Worm (Caenorhabditis elegans): Measurements from ENCODE around the gene C53A3.1.

C53A3.1 gene

ce11 chrV:5790497-5791280 lies 30.7 kb upstream of the C53A3.1 start, which contains the start of the genes nhr-142 and F44E7.9 (continued):
- peak; percentile 58 for TF ChIP-seq nfya-1 (tag; optimal IDR thresholded peaks at IDR 0.05)
- no peak for TF ChIP-seq lin-11 (tag; optimal IDR thresholded peaks at IDR 0.05)
- peak; percentile 47; the same call in 1 of the 2 replicates for TF ChIP-seq ceh-45 (GFP tag; IDR thresholded peaks at IDR 0.05)
- no peak for TF ChIP-seq pag-3 (tag; optimal IDR thresholded peaks at IDR 0.05; ENCODE audit: borderline replicate concordance)
- TF ChIP-seq K09A11.1 (tag; optimal IDR thresholded peaks at IDR 0.05; ENCODE audit: insufficient read depth) = no peak
- peak; percentile 36 for TF ChIP-seq sox-4 (tag; optimal IDR thresholded peaks at IDR 0.05)
- TF ChIP-seq hlh-13 (GFP tag; optimal IDR thresholded peaks at IDR 0.05) = no peak
- peak; percentile 39 for TF ChIP-seq madf-2 (tag; optimal IDR thresholded peaks at IDR 0.05)
- peak; percentile 72 for TF ChIP-seq ceh-18 (tag; optimal IDR thresholded peaks at IDR 0.05)
- peak; percentile 28 for TF ChIP-seq K02D7.2 (tag; optimal IDR thresholded peaks at IDR 0.05)
- peak; percentile 63 for TF ChIP-seq tbx-7 (tag; optimal IDR thresholded peaks at IDR 0.05)
- TF ChIP-seq pha-4 (tag; optimal IDR thresholded peaks at IDR 0.05) = no peak
- peak; percentile 70 for TF ChIP-seq ref-2 (tag; optimal IDR thresholded peaks at IDR 0.05)
- peak; percentile 64 for TF ChIP-seq rnt-1 (tag; optimal IDR thresholded peaks at IDR 0.05)
- TF ChIP-seq hlh-30 (tag; optimal IDR thresholded peaks at IDR 0.05; ENCODE audit: insufficient read depth) = no peak
- no peak for TF ChIP-seq hlh-6 (tag; optimal IDR thresholded peaks at IDR 0.05)
- TF ChIP-seq ceh-22 (tag; optimal IDR thresholded peaks at IDR 0.05) = no peak
- TF ChIP-seq pros-1 (tag; optimal IDR thresholded peaks at IDR 0.05) = no peak
- no peak for TF ChIP-seq gmeb-2 (tag; optimal IDR thresholded peaks at IDR 0.05)
- TF ChIP-seq mec-3 (tag; optimal IDR thresholded peaks at IDR 0.05; ENCODE audit: borderline replicate concordance) = no peak
- TF ChIP-seq F13H6.1 (tag; optimal IDR thresholded peaks at IDR 0.05) = peak; percentile 64
- TF ChIP-seq elt-4 (tag; optimal IDR thresholded peaks at IDR 0.05) = no peak
- TF ChIP-seq ceh-31 (tag; optimal IDR thresholded peaks at IDR 0.05) = peak; percentile 93
- TF ChIP-seq C08G9.2 (tag; optimal IDR thresholded peaks at IDR 0.05) = peak; percentile 80
- TF ChIP-seq T23F11.4 (GFP tag; optimal IDR thresholded peaks at IDR 0.05) = peak; percentile 26
- TF ChIP-seq pat-9 (tag; optimal IDR thresholded peaks at IDR 0.05) = peak; percentile 32
- peak; percentile 66 for TF ChIP-seq syd-9 (tag; optimal IDR thresholded peaks at IDR 0.05)
- TF ChIP-seq dmd-4 (tag; optimal IDR thresholded peaks at IDR 0.05; ENCODE audit: borderline replicate concordance) = peak; percentile 47
- peak; percentile 74 for TF ChIP-seq ceh-14 (tag; optimal IDR thresholded peaks at IDR 0.05)
- no peak for TF ChIP-seq fkh-10 (GFP tag; optimal IDR thresholded peaks at IDR 0.05)
- peak; percentile 60 for TF ChIP-seq ztf-16 (tag; optimal IDR thresholded peaks at IDR 0.05)
- peak; percentile 71 for TF ChIP-seq ets-4 (tag; optimal IDR thresholded peaks at IDR 0.05)
- TF ChIP-seq ceh-48 (tag; optimal IDR thresholded peaks at IDR 0.05) = peak; percentile 8
- TF ChIP-seq pax-1 (tag; optimal IDR thresholded peaks at IDR 0.05) = no peak
- TF ChIP-seq C38D4.7 (GFP tag; optimal IDR thresholded peaks at IDR 0.05) = no peak
- peak; percentile 21 for TF ChIP-seq ttx-3 (tag; optimal IDR thresholded peaks at IDR 0.05)
- peak; percentile 13 for TF ChIP-seq ceh-24 (tag; optimal IDR thresholded peaks at IDR 0.05)
- TF ChIP-seq ama-1 (optimal IDR thresholded peaks at IDR 0.05) = no peak
- TF ChIP-seq ceh-6 (GFP tag; optimal IDR thresholded peaks at IDR 0.05) = no peak
- TF ChIP-seq pqm-1 (tag; optimal IDR thresholded peaks at IDR 0.05) = peak; percentile 23
- TF ChIP-seq ahr-1 (tag; optimal IDR thresholded peaks at IDR 0.05) = peak; percentile 15
- TF ChIP-seq hlh-8 (tag; optimal IDR thresholded peaks at IDR 0.05) = peak; percentile 2
- TF ChIP-seq lim-6 (tag; optimal IDR thresholded peaks at IDR 0.05) = peak; percentile 50
- TF ChIP-seq ceh-34 (tag; optimal IDR thresholded peaks at IDR 0.05) = peak; percentile 60
- peak; percentile 0 for TF ChIP-seq ceh-30 (tag; optimal IDR thresholded peaks at IDR 0.05)
- peak; percentile 79 for TF ChIP-seq elt-2 (tag; optimal IDR thresholded peaks at IDR 0.05)
- peak; percentile 73 for TF ChIP-seq fax-1 (tag; optimal IDR thresholded peaks at IDR 0.05)
- TF ChIP-seq zip-5 (tag; optimal IDR thresholded peaks at IDR 0.05) = peak; percentile 81
- TF ChIP-seq ceh-19 (GFP tag; optimal IDR thresholded peaks at IDR 0.05) = peak; percentile 29
- peak; percentile 18 for TF ChIP-seq sdc-2 (tag; optimal IDR thresholded peaks at IDR 0.05)
- TF ChIP-seq unc-42 (tag; optimal IDR thresholded peaks at IDR 0.05) = peak; percentile 66
- TF ChIP-seq hlh-15 (tag; optimal IDR thresholded peaks at IDR 0.05) = peak; percentile 49

Data from whole organism, late embryonic.